Fruit fly (Drosophila melanogaster) whole organism: ENCODE measurements around the gene CG3198.

ENCODE experiments used
- pan ChIP-seq: fragments of >200 bp; optimal IDR thresholded peaks from 2 replicates; lab custom pipeline; 2017
- psq ChIP-seq: fragments of >200 bp; optimal IDR thresholded peaks from 2 replicates; lab custom pipeline; 2017
- usp ChIP-seq: fragments of >200 bp; optimal IDR thresholded peaks from 2 replicates; lab custom pipeline; 2017; ENCODE audit warnings: missing biosample characterization, missing genetic modification characterization, mixed read lengths

dm6 chrX:6681467-6681866 lies 7.7 kb upstream of the CG3198 start, which contains the start of gene Fum2:
- TF ChIP-seq usp (no peak), psq (no peak), pan (no peak)
